Worm (Caenorhabditis elegans) whole organism, early embryonic: ENCODE results near the gene pbs-6.

Experiments
- F13C5.2 ChIP-seq: sonication (generic microtip); optimal IDR thresholded peaks from 2 replicates; lab custom pipeline; 2017; ENCODE audit warnings: mild to moderate bottlenecking, missing genetic modification characterization, inconsistent platforms, missing compliant biosample characterization
- aly-1 ChIP-seq: sonication (generic microtip); optimal IDR thresholded peaks from 2 replicates; lab custom pipeline; 2016; ENCODE audit warnings: missing genetic modification characterization, missing compliant biosample characterization
- ama-1 ChIP-seq: fragments of 150-350 bp; optimal IDR thresholded peaks from 2 replicates; lab custom pipeline; 2014
- ceh-36 ChIP-seq: sonication (generic microtip); optimal IDR thresholded peaks from 2 replicates; lab custom pipeline; 2016; ENCODE audit warnings: missing genetic modification characterization, inconsistent platforms, missing compliant biosample characterization
- ets-7 ChIP-seq: sonication (generic microtip); optimal IDR thresholded peaks from 2 replicates; lab custom pipeline; 2016; ENCODE audit warnings: missing genotype, missing genetic modification characterization, missing compliant biosample characterization
- hmbx-1 ChIP-seq: sonication (generic microtip); optimal IDR thresholded peaks from 2 replicates; lab custom pipeline; 2016; ENCODE audit warnings: mild to moderate bottlenecking, missing genetic modification characterization, missing compliant biosample characterization
- hnd-1 ChIP-seq: sonication (generic microtip); optimal IDR thresholded peaks from 2 replicates; lab custom pipeline; 2016; ENCODE audit warnings: missing genetic modification characterization, missing compliant biosample characterization
- scrt-1 ChIP-seq: fragments of 200-800 bp; sonication (Bioruptor generic); IDR thresholded peaks from 2 replicates; pipeline ENCODE4 v1.3.6; 2022; ENCODE audit warnings: missing genetic modification characterization, missing compliant biosample characterization
- sea-1 ChIP-seq: fragments of 200-800 bp; sonication (Bioruptor generic); conservative IDR thresholded peaks from 2 replicates; pipeline ENCODE4 v1.3.6; 2022; ENCODE audit warnings: missing genetic modification characterization, missing compliant biosample characterization
- tbx-11 ChIP-seq: fragments of 200-800 bp; sonication (Bioruptor generic); IDR thresholded peaks from 2 replicates; pipeline ENCODE4 v1.3.6; 2022; ENCODE audit warnings: missing genetic modification characterization, missing compliant biosample characterization

DNA sequence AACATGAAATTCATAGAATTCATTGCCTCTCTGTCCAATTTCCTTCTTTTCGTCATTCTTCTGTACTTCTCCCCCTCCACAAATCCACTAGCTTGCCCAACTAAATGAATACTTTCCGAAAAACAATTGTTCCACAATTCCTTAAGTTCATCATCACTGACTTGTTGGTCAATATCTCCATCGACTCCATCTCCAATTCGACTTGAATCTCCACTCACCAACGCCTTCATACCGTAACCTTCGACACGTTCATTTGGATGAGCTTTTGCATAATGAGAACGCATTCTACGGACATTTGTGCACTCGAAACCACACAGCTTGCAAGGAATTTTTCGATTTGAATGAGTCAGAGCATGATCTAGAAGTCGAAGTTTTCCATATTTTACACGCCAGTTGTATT is 2.9 kb downstream of the pbs-6 start:
- TF ChIP-seq ets-7 (tag; lab: Kevin White, UChicago) (no peak), ama-1 (no peak), hmbx-1 (tag; lab: Kevin White, UChicago) (no peak), hnd-1 (no peak), sea-1 (GFP tag; lab: Robert Waterston, UW) (no peak), tbx-11 (no peak), ceh-36 (tag; lab: Kevin White, UChicago) (no peak), scrt-1 (GFP tag; lab: Robert Waterston, UW) (no peak), F13C5.2 (tag; lab: Kevin White, UChicago) (no peak), aly-1 (tag; lab: Kevin White, UChicago) (no peak)
